Worm (Caenorhabditis elegans) whole organism, early embryonic: ENCODE data around the gene F23A7.4.

ENCODE experiments used
- F13C5.2 ChIP-seq: sonication (generic microtip); optimal IDR thresholded peaks from 2 replicates; lab custom pipeline; 2017; ENCODE audit warnings: mild to moderate bottlenecking, missing genetic modification characterization, inconsistent platforms, missing compliant biosample characterization
- ets-7 ChIP-seq: sonication (generic microtip); optimal IDR thresholded peaks from 2 replicates; lab custom pipeline; 2016; ENCODE audit warnings: missing genotype, missing genetic modification characterization, missing compliant biosample characterization
- hmbx-1 ChIP-seq: sonication (generic microtip); optimal IDR thresholded peaks from 2 replicates; lab custom pipeline; 2016; ENCODE audit warnings: mild to moderate bottlenecking, missing genetic modification characterization, missing compliant biosample characterization
- scrt-1 ChIP-seq: fragments of 200-800 bp; sonication (Bioruptor generic); IDR thresholded peaks from 2 replicates; pipeline ENCODE4 v1.3.6; 2022; ENCODE audit warnings: missing genetic modification characterization, missing compliant biosample characterization

- TF ChIP-seq hmbx-1 (tag; lab: Kevin White, UChicago) (no peak), ets-7 (tag; lab: Kevin White, UChicago) (no peak), scrt-1 (GFP tag; lab: Robert Waterston, UW) (no peak), F13C5.2 (tag; lab: Kevin White, UChicago) (no peak)
These were observed 38.3 kb downstream of the F23A7.4 start, which contains the start of gene W10G6.6 for ce11 chrX:16250679-16251078.
